Worm (Caenorhabditis elegans) whole organism, L1 larva: Measurements from ENCODE around the gene Y54F10AM.8.

Experiments used
- C04F5.9 ChIP-seq: sonication (generic microtip); optimal IDR thresholded peaks from 2 replicates; lab custom pipeline; 2016; ENCODE audit warnings: missing genetic modification characterization, missing compliant biosample characterization
- C16A3.4 ChIP-seq: fragments of 150-350 bp; optimal IDR thresholded peaks from 2 replicates; lab custom pipeline; 2014; ENCODE audit warnings: missing biosample characterization, missing genetic modification characterization
- C34B4.2 ChIP-seq: sonication (generic microtip); optimal IDR thresholded peaks from 2 replicates; lab custom pipeline; 2017; ENCODE audit warnings: mild to moderate bottlenecking, missing genetic modification characterization, missing compliant biosample characterization
- F16B12.6 ChIP-seq: fragments of 150-350 bp; optimal IDR thresholded peaks from 2 replicates; lab custom pipeline; 2014; ENCODE audit warnings: missing biosample characterization, missing genetic modification characterization
- Y116A8C.19 ChIP-seq: sonication (generic microtip); optimal IDR thresholded peaks from 2 replicates; lab custom pipeline; 2016; ENCODE audit warnings: missing compliant biosample characterization, missing genetic modification characterization, borderline replicate concordance
- ama-1 ChIP-seq: fragments of 150-350 bp; optimal IDR thresholded peaks from 2 replicates; lab custom pipeline; 2014
- ceh-63 ChIP-seq: fragments of 200-800 bp; sonication (Bioruptor generic); optimal IDR thresholded peaks from 2 replicates; lab custom pipeline; 2018; ENCODE audit warnings: mild to moderate bottlenecking, missing genetic modification characterization, missing compliant biosample characterization
- ceh-8 ChIP-seq: fragments of 200-800 bp; sonication (Bioruptor generic); optimal IDR thresholded peaks from 2 replicates; lab custom pipeline; 2018; ENCODE audit warnings: mild to moderate bottlenecking, missing genetic modification characterization, moderate library complexity, missing compliant biosample characterization
- ceh-88 ChIP-seq: fragments of 200-800 bp; sonication (Bioruptor generic); IDR thresholded peaks from 2 replicates; pipeline ENCODE4 v1.3.6; 2022; ENCODE audit warnings: missing genetic modification characterization, missing compliant biosample characterization
- dpl-1 ChIP-seq, 3 experiments: fragments of 150-350 bp in 2 of 3; sonication (generic microtip) in 1 of 3; optimal IDR thresholded peaks; 2 replicates each; lab custom pipeline; 2014 to 2017; ENCODE audit warnings: missing biosample characterization in 3 of 3, missing genetic modification characterization in 3 of 3, missing genetic modification reagents in 3 of 3
- efl-1 ChIP-seq, 4 experiments: fragments of 150-350 bp; optimal IDR thresholded peaks in 3 of 4; peaks in 1 of 4; 1 replicate in 1 of 4; 2 replicates in 3 of 4; lab custom pipeline; 2014; ENCODE audit warnings: missing biosample characterization in 2 of 4, missing genetic modification characterization in 2 of 4, missing genetic modification reagents in 2 of 4
- egl-13 ChIP-seq: sonication (generic microtip); optimal IDR thresholded peaks from 2 replicates; lab custom pipeline; 2016; ENCODE audit warnings: missing genotype, missing genetic modification reagents, missing genetic modification characterization, missing compliant biosample characterization
- elt-2 ChIP-seq: sonication (generic microtip); optimal IDR thresholded peaks from 2 replicates; lab custom pipeline; 2016; ENCODE audit warnings: missing genetic modification characterization, mild to moderate bottlenecking, inconsistent platforms, missing compliant biosample characterization, missing genetic modification reagents
- elt-3 ChIP-seq, 6 experiments: fragments of 150-350 bp in 1 of 6; sonication (generic microtip); optimal IDR thresholded peaks; 2 replicates each; lab custom pipeline; 2017 to 2018; ENCODE audit warnings: missing biosample characterization in 6 of 6, missing genetic modification characterization in 6 of 6, inconsistent platforms in 1 of 6
- ets-5 ChIP-seq: fragments of 200-800 bp; sonication (Bioruptor generic); IDR thresholded peaks from 2 replicates; pipeline ENCODE4 v1.3.6; 2022; ENCODE audit warnings: missing genetic modification characterization, missing compliant biosample characterization
- fkh-4 ChIP-seq: sonication (generic microtip); optimal IDR thresholded peaks from 2 replicates; lab custom pipeline; 2016; ENCODE audit warnings: missing compliant biosample characterization, missing genetic modification characterization, borderline replicate concordance
- hlh-4 ChIP-seq: sonication (generic microtip); optimal IDR thresholded peaks from 2 replicates; lab custom pipeline; 2016; ENCODE audit warnings: mild to moderate bottlenecking, missing genetic modification characterization, missing compliant biosample characterization
- irx-1 ChIP-seq: sonication (generic microtip); optimal IDR thresholded peaks from 2 replicates; lab custom pipeline; 2016; ENCODE audit warnings: missing genetic modification characterization, missing compliant biosample characterization
- jun-1 ChIP-seq: fragments of 150-350 bp; optimal IDR thresholded peaks from 2 replicates; lab custom pipeline; 2014; ENCODE audit warnings: missing biosample characterization, missing genetic modification reagents, missing genetic modification characterization
- lin-15B ChIP-seq: fragments of 150-350 bp; sonication (generic microtip); optimal IDR thresholded peaks from 3 replicates; lab custom pipeline; 2014; ENCODE audit warnings: missing biosample characterization, missing genetic modification characterization
- lin-35 ChIP-seq, 2 experiments: fragments of 150-350 bp; optimal IDR thresholded peaks; 2 replicates each; lab custom pipeline; 2014; ENCODE audit warnings: missing biosample characterization in 2 of 2, missing genetic modification characterization in 2 of 2, missing genetic modification reagents in 2 of 2
- lir-3 ChIP-seq: sonication (generic microtip); optimal IDR thresholded peaks from 2 replicates; lab custom pipeline; 2016; ENCODE audit warnings: mild to moderate bottlenecking, missing genetic modification characterization, moderate library complexity, missing compliant biosample characterization; ENCODE audit not compliant: poor library complexity
- lsy-2 ChIP-seq, 2 experiments: fragments of 150-350 bp; optimal IDR thresholded peaks; 2 replicates each; lab custom pipeline; 2014; ENCODE audit warnings: missing biosample characterization in 2 of 2, missing genetic modification characterization in 2 of 2
- mdl-1 ChIP-seq, 2 experiments: fragments of 150-350 bp; optimal IDR thresholded peaks; 2 replicates each; lab custom pipeline; 2014 to 2017; ENCODE audit warnings: missing biosample characterization in 2 of 2, missing genetic modification characterization in 2 of 2, inconsistent platforms in 1 of 2
- mef-2 ChIP-seq: fragments of 150-350 bp; optimal IDR thresholded peaks from 2 replicates; lab custom pipeline; 2014; ENCODE audit warnings: missing biosample characterization, missing genetic modification characterization
- nhr-19 ChIP-seq: fragments of 200-800 bp; sonication (Bioruptor generic); conservative IDR thresholded peaks from 2 replicates; pipeline ENCODE4 v1.3.6; 2022; ENCODE audit warnings: missing genetic modification characterization, missing compliant biosample characterization
- nhr-28 ChIP-seq: fragments of 150-350 bp; optimal IDR thresholded peaks from 2 replicates; lab custom pipeline; 2014; ENCODE audit warnings: missing biosample characterization, missing genetic modification characterization
- nhr-47 ChIP-seq: sonication (generic microtip); optimal IDR thresholded peaks from 2 replicates; lab custom pipeline; 2016; ENCODE audit warnings: mild to moderate bottlenecking, missing genetic modification characterization, moderate library complexity, missing compliant biosample characterization
- nhr-84 ChIP-seq: sonication (generic microtip); optimal IDR thresholded peaks from 2 replicates; lab custom pipeline; 2017; ENCODE audit warnings: missing biosample characterization, missing genetic modification characterization
- nhr-85 ChIP-seq: sonication (generic microtip); peaks from one replicate; lab custom pipeline; 2016; ENCODE audit warnings: missing genetic modification characterization, inconsistent platforms, missing compliant biosample characterization
- rnt-1 ChIP-seq: sonication (generic microtip); optimal IDR thresholded peaks from 2 replicates; lab custom pipeline; 2016; ENCODE audit warnings: mild to moderate bottlenecking, missing genetic modification characterization, moderate library complexity, missing compliant biosample characterization
- snu-23 ChIP-seq: sonication (generic microtip); optimal IDR thresholded peaks from 2 replicates; lab custom pipeline; 2016; ENCODE audit warnings: missing genetic modification characterization, missing compliant biosample characterization
- swsn-7 ChIP-seq: sonication (generic microtip); optimal IDR thresholded peaks from 2 replicates; lab custom pipeline; 2016; ENCODE audit warnings: missing genetic modification characterization, missing compliant biosample characterization
- tbx-2 ChIP-seq: sonication (generic microtip); optimal IDR thresholded peaks from 2 replicates; lab custom pipeline; 2016; ENCODE audit warnings: missing genetic modification characterization, missing compliant biosample characterization
- unc-130 ChIP-seq: fragments of 150-350 bp; optimal IDR thresholded peaks from 2 replicates; lab custom pipeline; 2017; ENCODE audit warnings: missing biosample characterization, missing genetic modification characterization, inconsistent platforms
- unc-30 ChIP-seq: sonication (generic microtip); optimal IDR thresholded peaks from 2 replicates; lab custom pipeline; 2017; ENCODE audit warnings: missing biosample characterization, missing genetic modification characterization
- unc-98 ChIP-seq: fragments of 200-800 bp; sonication (Bioruptor generic); IDR thresholded peaks from 2 replicates; pipeline ENCODE4 v1.3.6; 2022; ENCODE audit warnings: missing genetic modification characterization, missing compliant biosample characterization
- vab-15 ChIP-seq: sonication (generic microtip); optimal IDR thresholded peaks from 2 replicates; lab custom pipeline; 2017; ENCODE audit warnings: missing genotype, mild to moderate bottlenecking, missing genetic modification characterization, missing compliant biosample characterization
- xbp-1 ChIP-seq: sonication (generic microtip); optimal IDR thresholded peaks from 2 replicates; lab custom pipeline; 2016; ENCODE audit warnings: missing genetic modification characterization, missing compliant biosample characterization
- zag-1 ChIP-seq: fragments of 150-350 bp; optimal IDR thresholded peaks from 2 replicates; lab custom pipeline; 2014; ENCODE audit warnings: missing biosample characterization, missing genetic modification characterization
- zip-4 ChIP-seq: fragments of 200-800 bp; sonication (Bioruptor generic); optimal IDR thresholded peaks from 2 replicates; lab custom pipeline; 2018; ENCODE audit warnings: mild to moderate bottlenecking, missing genetic modification characterization, moderate library complexity, missing compliant biosample characterization
- ztf-11 ChIP-seq, 2 experiments: sonication (generic microtip); optimal IDR thresholded peaks; 2 replicates each; lab custom pipeline; 2016 to 2017; ENCODE audit warnings: missing genetic modification characterization in 2 of 2, missing biosample characterization in 1 of 2, missing compliant biosample characterization in 1 of 2

The Y54F10AM.8 gene

ce11 chrIII:2478605-2479004, 29.2 kb downstream of the Y54F10AM.8 start:
- no peak for TF ChIP-seq tbx-2 (tag; lab: Kevin White, UChicago)
- TF ChIP-seq rnt-1 (tag; lab: Kevin White, UChicago): no peak
- TF ChIP-seq ztf-11 (tag; optimal IDR thresholded peaks at IDR 0.05; lab: Kevin White, UChicago): no peak
- no peak for TF ChIP-seq lsy-2 (tag; optimal IDR thresholded peaks at IDR 0.05; lab: Kevin White, UChicago)
- no peak for TF ChIP-seq fkh-4 (tag; lab: Kevin White, UChicago)
- no peak for TF ChIP-seq efl-1 (optimal IDR thresholded peaks at IDR 0.05; lab: Kevin White, UChicago)
- TF ChIP-seq efl-1 (GFP tag; optimal IDR thresholded peaks at IDR 0.05 in 1 of 2; lab: Kevin White, UChicago): no peak
- TF ChIP-seq Y116A8C.19 (tag; lab: Kevin White, UChicago): no peak
- TF ChIP-seq ets-5 (GFP tag; lab: Robert Waterston, UW): no peak
- no peak for TF ChIP-seq jun-1
- TF ChIP-seq nhr-28 (tag; lab: Kevin White, UChicago): no peak

- no peak for TF ChIP-seq C34B4.2
- TF ChIP-seq efl-1 (optimal IDR thresholded peaks at IDR 0.05; lab: Kevin White, UChicago): peak; percentile 35 to 57
- TF ChIP-seq efl-1 (GFP tag; optimal IDR thresholded peaks at IDR 0.05 in 1 of 2; lab: Kevin White, UChicago): peak; percentile 67 to 96
- no peak for TF ChIP-seq zip-4
- no peak for TF ChIP-seq ceh-8 (GFP tag; lab: Kevin White, UChicago)
- no peak for TF ChIP-seq nhr-47
- no peak for TF ChIP-seq unc-98 (GFP tag; lab: Robert Waterston, UW)
- TF ChIP-seq mef-2 (tag; lab: Kevin White, UChicago): no peak
- no peak for TF ChIP-seq jun-1
- no peak for TF ChIP-seq ceh-63
- TF ChIP-seq nhr-19 (GFP tag; lab: Robert Waterston, UW): no peak
- no peak for TF ChIP-seq unc-130 (tag; lab: Kevin White, UChicago)
- TF ChIP-seq C16A3.4: no peak
- TF ChIP-seq lin-35 (GFP tag; optimal IDR thresholded peaks at IDR 0.05; lab: Kevin White, UChicago): peak in 1 of 2 experiments; percentile 73
- no peak for TF ChIP-seq swsn-7
- peak in 2 of 3 experiments; percentile 38 to 53 for TF ChIP-seq dpl-1 (GFP tag; optimal IDR thresholded peaks at IDR 0.05; lab: Kevin White, UChicago)
- TF ChIP-seq tbx-2 (tag; lab: Kevin White, UChicago): no peak
- TF ChIP-seq egl-13 (tag; lab: Kevin White, UChicago): no peak
- TF ChIP-seq ama-1 (lab: Kevin White, UChicago): no peak
- TF ChIP-seq hlh-4: no peak
- no peak for TF ChIP-seq zag-1 (tag; lab: Kevin White, UChicago)
- no peak for TF ChIP-seq F16B12.6 (tag; lab: Kevin White, UChicago)
- TF ChIP-seq ceh-88 (GFP tag; lab: Robert Waterston, UW): no peak
Measured at ce11 chrIII:2477303-2477702, 30.5 kb downstream of the Y54F10AM.8 start.

ce11 chrIII:2474781-2475180, 33.0 kb downstream of the Y54F10AM.8 start:
- TF ChIP-seq efl-1 (optimal IDR thresholded peaks at IDR 0.05; lab: Kevin White, UChicago) (no peak), efl-1 (GFP tag; optimal IDR thresholded peaks at IDR 0.05 in 1 of 2; lab: Kevin White, UChicago) (peak in 1 of 2 experiments; percentile 23), unc-30 (tag; lab: Kevin White, UChicago) (no peak), zag-1 (tag; lab: Kevin White, UChicago) (no peak), lin-15B (tag; lab: Kevin White, UChicago) (no peak), nhr-85 (tag; lab: Kevin White, UChicago) (peak; percentile 53), vab-15 (no peak)

- no peak for TF ChIP-seq nhr-84 (tag; lab: Kevin White, UChicago)
- TF ChIP-seq elt-2 (tag; lab: Kevin White, UChicago): no peak
- no peak for TF ChIP-seq unc-130 (tag; lab: Kevin White, UChicago)
- TF ChIP-seq hlh-4: no peak
- TF ChIP-seq lir-3 (tag; lab: Kevin White, UChicago): no peak
- TF ChIP-seq xbp-1 (tag; lab: Kevin White, UChicago): no peak
- TF ChIP-seq mdl-1 (tag; optimal IDR thresholded peaks at IDR 0.05; lab: Kevin White, UChicago): no peak
- TF ChIP-seq egl-13 (tag; lab: Kevin White, UChicago): no peak
- TF ChIP-seq C04F5.9: no peak
- TF ChIP-seq snu-23 (GFP tag; lab: Kevin White, UChicago): no peak
- TF ChIP-seq lin-35 (GFP tag; optimal IDR thresholded peaks at IDR 0.05; lab: Kevin White, UChicago): no peak
- no peak for TF ChIP-seq elt-3 (tag; optimal IDR thresholded peaks at IDR 0.05; lab: Kevin White, UChicago)
- no peak for TF ChIP-seq nhr-47
- no peak for TF ChIP-seq irx-1
Measured at ce11 chrIII:2473554-2473953, 34.2 kb downstream of the Y54F10AM.8 start, which contains the start of gene smg-6. Gene smg-6, plus strand, starts transcription at chrIII:2473854.
